Worm (Caenorhabditis elegans) whole organism, mixed stage, embryonic: ENCODE data around the gene Y116A8C.38.

Experiments used
- ceh-43 ChIP-seq: fragments of 200-800 bp; sonication (Bioruptor generic); optimal IDR thresholded peaks from 2 replicates; lab custom pipeline; 2018; ENCODE audit warnings: mild to moderate bottlenecking, missing genetic modification characterization, moderate library complexity, missing compliant biosample characterization
- ces-1 ChIP-seq: fragments of 150-350 bp; optimal IDR thresholded peaks from 2 replicates; lab custom pipeline; 2014; ENCODE audit warnings: missing biosample characterization, missing genetic modification reagents, missing genetic modification characterization
- cnd-1 ChIP-seq: fragments of 200-800 bp; sonication (Bioruptor generic); optimal IDR thresholded peaks from 2 replicates; lab custom pipeline; 2018; ENCODE audit warnings: mild to moderate bottlenecking, missing genetic modification characterization, missing compliant biosample characterization
- elt-1 ChIP-seq: sonication (generic microtip); optimal IDR thresholded peaks from 2 replicates; lab custom pipeline; 2017; ENCODE audit warnings: missing genetic modification characterization, mild to moderate bottlenecking, missing compliant biosample characterization, antibody characterized with exemption, moderate library complexity, borderline replicate concordance; ENCODE audit not compliant: insufficient read depth
- elt-3 ChIP-seq: fragments of 150-350 bp; optimal IDR thresholded peaks from 2 replicates; lab custom pipeline; 2014; ENCODE audit warnings: missing biosample characterization, missing genetic modification characterization
- nhr-237 ChIP-seq: fragments of 150-350 bp; optimal IDR thresholded peaks from 2 replicates; lab custom pipeline; 2014; ENCODE audit warnings: missing biosample characterization, missing genetic modification characterization
- nhr-76 ChIP-seq: sonication (generic microtip); optimal IDR thresholded peaks from 2 replicates; lab custom pipeline; 2017; ENCODE audit warnings: missing biosample characterization, missing genetic modification characterization
- snpc-4 ChIP-seq: fragments of 150-350 bp; optimal IDR thresholded peaks from 2 replicates; lab custom pipeline; 2014; ENCODE audit warnings: missing biosample characterization, missing genetic modification characterization
- ztf-11 ChIP-seq: fragments of 150-350 bp; optimal IDR thresholded peaks from 2 replicates; lab custom pipeline; 2014; ENCODE audit warnings: missing biosample characterization, missing genetic modification characterization

DNA sequence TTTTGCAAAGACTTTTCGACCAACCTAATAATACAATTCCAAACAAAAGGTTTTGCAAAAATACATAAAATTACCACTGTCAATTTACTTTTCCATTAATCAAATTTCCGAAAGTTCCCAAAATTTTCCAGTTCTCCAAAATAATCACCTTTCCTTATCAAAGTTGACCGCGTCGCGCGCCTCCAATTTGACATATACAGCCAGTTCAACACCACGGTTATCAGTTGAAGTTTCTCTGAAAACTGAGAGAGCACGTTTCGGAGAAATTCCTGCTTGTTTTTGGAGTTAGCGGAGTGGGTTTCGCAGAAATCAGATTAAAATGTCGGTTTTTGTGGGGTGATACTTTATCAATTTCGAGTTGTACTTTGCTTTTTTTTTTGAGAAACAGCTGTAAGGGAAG is 47.7 kb downstream of the Y116A8C.38 start:
- no peak for TF ChIP-seq elt-1
- TF ChIP-seq nhr-237 (tag; lab: Kevin White, UChicago) = no peak
- TF ChIP-seq cnd-1 (tag; lab: Kevin White, UChicago) = no peak
- no peak for TF ChIP-seq ztf-11
- no peak for TF ChIP-seq elt-3 (tag; lab: Kevin White, UChicago)
- no peak for TF ChIP-seq ces-1
- TF ChIP-seq snpc-4 (tag; lab: Kevin White, UChicago) = no peak
- no peak for TF ChIP-seq ceh-43 (GFP tag; lab: Kevin White, UChicago)
- no peak for TF ChIP-seq nhr-76 (tag; lab: Kevin White, UChicago)
